Worm (Caenorhabditis elegans) whole organism, late embryonic: ENCODE measurements around the gene Y53F4B.18.

ENCODE experiments used
- C08G9.2 ChIP-seq: sonication (generic microtip); optimal IDR thresholded peaks from 2 replicates; lab custom pipeline; 2016; ENCODE audit warnings: mild to moderate bottlenecking, missing genetic modification characterization, moderate library complexity, missing compliant biosample characterization
- C38D4.7 ChIP-seq: fragments of 200-800 bp; sonication (Bioruptor generic); optimal IDR thresholded peaks from 2 replicates; lab custom pipeline; 2018; ENCODE audit warnings: mild to moderate bottlenecking, missing genetic modification characterization, moderate library complexity, missing compliant biosample characterization
- F13H6.1 ChIP-seq: sonication (generic microtip); optimal IDR thresholded peaks from 2 replicates; lab custom pipeline; 2016; ENCODE audit warnings: missing genetic modification characterization, missing compliant biosample characterization
- K09A11.1 ChIP-seq: sonication (generic microtip); optimal IDR thresholded peaks from 2 replicates; lab custom pipeline; 2017; ENCODE audit warnings: antibody characterized with exemption, mild to moderate bottlenecking, missing genetic modification characterization, missing compliant biosample characterization; ENCODE audit not compliant: insufficient read depth
- ama-1 ChIP-seq: fragments of 150-350 bp; optimal IDR thresholded peaks from 2 replicates; lab custom pipeline; 2014
- ceh-14 ChIP-seq: sonication (generic microtip); optimal IDR thresholded peaks from 2 replicates; lab custom pipeline; 2016; ENCODE audit warnings: missing genotype, missing genetic modification characterization, missing compliant biosample characterization
- ceh-18 ChIP-seq: sonication (generic microtip); optimal IDR thresholded peaks from 2 replicates; lab custom pipeline; 2016; ENCODE audit warnings: missing genetic modification characterization, missing compliant biosample characterization
- ceh-31 ChIP-seq: sonication (generic microtip); optimal IDR thresholded peaks from 2 replicates; lab custom pipeline; 2016; ENCODE audit warnings: missing genetic modification characterization, missing compliant biosample characterization
- ceh-48 ChIP-seq: sonication (generic microtip); optimal IDR thresholded peaks from 2 replicates; lab custom pipeline; 2016; ENCODE audit warnings: missing genetic modification characterization, inconsistent platforms, missing compliant biosample characterization
- ceh-6 ChIP-seq: fragments of 200-800 bp; sonication (Bioruptor generic); optimal IDR thresholded peaks from 2 replicates; lab custom pipeline; 2018; ENCODE audit warnings: mild to moderate bottlenecking, missing genetic modification characterization, missing compliant biosample characterization
- ceh-9 ChIP-seq: sonication (generic microtip); optimal IDR thresholded peaks from 2 replicates; lab custom pipeline; 2016; ENCODE audit warnings: mild to moderate bottlenecking, missing genetic modification characterization, inconsistent platforms, missing compliant biosample characterization
- dmd-4 ChIP-seq: sonication (generic microtip); optimal IDR thresholded peaks from 2 replicates; lab custom pipeline; 2016; ENCODE audit warnings: borderline replicate concordance, missing genetic modification characterization, missing compliant biosample characterization
- elt-2 ChIP-seq: sonication (generic microtip); optimal IDR thresholded peaks from 2 replicates; lab custom pipeline; 2016; ENCODE audit warnings: missing genetic modification reagents, missing genetic modification characterization, missing compliant biosample characterization
- elt-4 ChIP-seq: sonication (generic microtip); optimal IDR thresholded peaks from 2 replicates; lab custom pipeline; 2016; ENCODE audit warnings: missing genetic modification characterization, missing compliant biosample characterization
- hlh-8 ChIP-seq: sonication (generic microtip); optimal IDR thresholded peaks from 2 replicates; lab custom pipeline; 2016; ENCODE audit warnings: missing genotype, missing genetic modification characterization, missing compliant biosample characterization
- lim-6 ChIP-seq: sonication (generic microtip); optimal IDR thresholded peaks from 2 replicates; lab custom pipeline; 2016; ENCODE audit warnings: missing genetic modification characterization, missing compliant biosample characterization
- lin-11 ChIP-seq: fragments of 200-800 bp; sonication (Bioruptor generic); optimal IDR thresholded peaks from 2 replicates; lab custom pipeline; 2018; ENCODE audit warnings: mild to moderate bottlenecking, missing genetic modification characterization, missing compliant biosample characterization
- mec-3 ChIP-seq: sonication (generic microtip); optimal IDR thresholded peaks from 2 replicates; lab custom pipeline; 2016; ENCODE audit warnings: borderline replicate concordance, missing genetic modification characterization, missing compliant biosample characterization
- nfya-1 ChIP-seq: sonication (generic microtip); optimal IDR thresholded peaks from 2 replicates; lab custom pipeline; 2017; ENCODE audit warnings: missing genetic modification characterization, mild to moderate bottlenecking, missing compliant biosample characterization, antibody characterized with exemption, moderate library complexity
- nhr-11 ChIP-seq: fragments of 150-350 bp; optimal IDR thresholded peaks from 2 replicates; lab custom pipeline; 2014; ENCODE audit warnings: missing biosample characterization, missing genetic modification characterization
- odd-2 ChIP-seq: sonication (generic microtip); optimal IDR thresholded peaks from 2 replicates; lab custom pipeline; 2017; ENCODE audit warnings: antibody characterized with exemption, mild to moderate bottlenecking, missing genetic modification characterization, missing compliant biosample characterization
- pat-9 ChIP-seq: fragments of 200-800 bp; sonication (Bioruptor generic); optimal IDR thresholded peaks from 2 replicates; lab custom pipeline; 2018; ENCODE audit warnings: mild to moderate bottlenecking, missing genetic modification characterization, moderate library complexity, missing compliant biosample characterization
- pax-1 ChIP-seq: fragments of 150-350 bp; optimal IDR thresholded peaks from 2 replicates; lab custom pipeline; 2014; ENCODE audit warnings: missing biosample characterization, missing genetic modification characterization
- pha-4 ChIP-seq: fragments of 150-350 bp; optimal IDR thresholded peaks from 2 replicates; lab custom pipeline; 2018; ENCODE audit warnings: missing biosample characterization, missing genetic modification reagents, missing genetic modification characterization
- sdc-2 ChIP-seq: sonication (generic microtip); optimal IDR thresholded peaks from 2 replicates; lab custom pipeline; 2016; ENCODE audit warnings: missing genotype, missing genetic modification characterization, missing compliant biosample characterization
- sox-2 ChIP-seq: fragments of 200-800 bp; sonication (Bioruptor generic); IDR thresholded peaks from 2 replicates; pipeline ENCODE4 v1.3.6; 2022; ENCODE audit warnings: missing genetic modification reagents, missing genetic modification characterization, missing compliant biosample characterization
- sox-4 ChIP-seq: sonication (generic microtip); optimal IDR thresholded peaks from 2 replicates; lab custom pipeline; 2017; ENCODE audit warnings: mild to moderate bottlenecking, missing genetic modification characterization, inconsistent platforms, missing compliant biosample characterization
- tbx-2 ChIP-seq: sonication (generic microtip); optimal IDR thresholded peaks from 2 replicates; lab custom pipeline; 2016; ENCODE audit warnings: missing genetic modification characterization, missing compliant biosample characterization
- tbx-7 ChIP-seq: sonication (generic microtip); optimal IDR thresholded peaks from 2 replicates; lab custom pipeline; 2016; ENCODE audit warnings: missing genotype, missing genetic modification characterization, missing compliant biosample characterization
- ttx-3 ChIP-seq: sonication (generic microtip); optimal IDR thresholded peaks from 2 replicates; lab custom pipeline; 2016; ENCODE audit warnings: missing genetic modification reagents, missing genetic modification characterization, missing compliant biosample characterization
- unc-3 ChIP-seq, 2 experiments: fragments of 200-800 bp in 1 of 2; sonication (Bioruptor generic) in 1 of 2; sonication (generic microtip) in 1 of 2; conservative IDR thresholded peaks in 1 of 2; optimal IDR thresholded peaks in 1 of 2; 2 replicates each; pipeline versions ENCODE4 v1.3.6 to Lab custom; 2016 to 2022; ENCODE audit warnings: missing compliant biosample characterization in 2 of 2, missing genetic modification characterization in 2 of 2, missing genetic modification reagents in 1 of 2
- unc-42 ChIP-seq: sonication (generic microtip); optimal IDR thresholded peaks from 2 replicates; lab custom pipeline; 2016; ENCODE audit warnings: missing genotype, missing genetic modification characterization, missing compliant biosample characterization
- unc-55 ChIP-seq: sonication (generic microtip); optimal IDR thresholded peaks from 2 replicates; lab custom pipeline; 2017; ENCODE audit warnings: missing biosample characterization, missing genetic modification reagents, missing genetic modification characterization
- unc-86 ChIP-seq: sonication (generic microtip); optimal IDR thresholded peaks from 2 replicates; lab custom pipeline; 2016; ENCODE audit warnings: missing genetic modification characterization, missing compliant biosample characterization
- zip-5 ChIP-seq: sonication (generic microtip); optimal IDR thresholded peaks from 2 replicates; lab custom pipeline; 2016; ENCODE audit warnings: missing genetic modification characterization, missing compliant biosample characterization
- ztf-16 ChIP-seq: sonication (generic microtip); optimal IDR thresholded peaks from 2 replicates; lab custom pipeline; 2017; ENCODE audit warnings: missing genetic modification characterization, missing compliant biosample characterization

Y53F4B.18 gene

DNA sequence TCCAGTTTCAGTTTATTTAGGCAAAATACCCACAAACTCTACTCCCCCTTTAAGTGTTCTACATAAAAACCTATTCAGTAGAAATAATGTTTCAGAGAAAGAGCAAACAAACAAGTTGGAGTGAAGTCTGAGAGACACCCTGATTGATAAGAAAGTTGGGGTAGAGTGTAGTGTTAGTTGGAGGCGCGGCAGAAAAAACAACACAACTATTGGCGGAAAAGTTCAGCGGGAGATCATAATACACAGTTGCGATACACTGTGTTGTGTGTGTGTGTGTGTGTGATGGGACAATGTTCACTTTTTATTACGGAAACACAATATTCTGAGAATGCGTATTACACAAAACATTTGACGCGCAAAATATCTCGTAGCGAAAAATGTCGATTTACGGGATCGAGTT is 3.3 kb upstream of the Y53F4B.18 start:
- TF ChIP-seq C38D4.7 (GFP tag; lab: Kevin White, UChicago) (no peak), sox-2 (GFP tag; lab: Robert Waterston, UW) (no peak), ceh-6 (GFP tag; lab: Kevin White, UChicago) (no peak), ama-1 (lab: Kevin White, UChicago) (no peak), elt-2 (tag; lab: Kevin White, UChicago) (no peak), unc-86 (tag; lab: Kevin White, UChicago) (no peak), tbx-2 (no peak), odd-2 (tag; lab: Kevin White, UChicago) (no peak)
- TF ChIP-seq, all 69 proteins: peak for 0

ce11 chrII:15058282-15058681 is 13.2 kb downstream of the Y53F4B.18 start, which contains the start of gene Y53F4B.17:
TSS of gene Y53F4B.17 (plus strand) at chrII:15058656.
- TF ChIP-seq sox-2 (GFP tag; lab: Robert Waterston, UW) (no peak), ceh-6 (GFP tag; lab: Kevin White, UChicago) (no peak), pax-1 (tag; lab: Kevin White, UChicago) (no peak), dmd-4 (tag; lab: Kevin White, UChicago) (no peak), mec-3 (peak; percentile 9), sdc-2 (tag; lab: Kevin White, UChicago) (peak; percentile 33), pat-9 (tag; lab: Kevin White, UChicago) (no peak), ceh-9 (tag; lab: Kevin White, UChicago) (no peak), ceh-48 (tag; lab: Kevin White, UChicago) (no peak), C08G9.2 (peak; percentile 20), ama-1 (lab: Kevin White, UChicago) (no peak), K09A11.1 (tag; lab: Kevin White, UChicago) (no peak), nhr-11 (tag; lab: Kevin White, UChicago) (no peak)

DNA sequence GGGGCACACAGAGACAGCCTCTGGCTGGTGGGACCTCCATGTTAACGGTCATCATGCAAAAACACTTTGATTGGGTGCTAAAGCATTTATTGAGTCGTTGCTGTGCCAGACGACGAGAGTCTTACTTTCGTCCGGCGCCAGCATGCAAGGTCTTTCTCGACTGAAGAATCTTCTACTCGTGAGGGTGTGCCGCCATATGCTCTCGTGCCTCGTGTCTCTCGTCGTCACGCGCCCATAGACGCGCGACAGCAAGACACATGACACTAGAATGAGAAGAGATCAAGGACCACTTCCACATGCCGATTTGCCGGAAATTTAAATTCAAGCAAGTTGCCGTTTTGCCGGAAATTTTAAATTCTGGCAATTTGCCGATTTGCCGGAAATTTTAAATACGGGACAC is 27.6 kb downstream of the Y53F4B.18 start:
- TF ChIP-seq tbx-2: peak; percentile 6
- peak; percentile 11 for TF ChIP-seq unc-42 (tag; lab: Kevin White, UChicago)
- TF ChIP-seq ceh-18 (tag; lab: Kevin White, UChicago): peak; percentile 0

DNA sequence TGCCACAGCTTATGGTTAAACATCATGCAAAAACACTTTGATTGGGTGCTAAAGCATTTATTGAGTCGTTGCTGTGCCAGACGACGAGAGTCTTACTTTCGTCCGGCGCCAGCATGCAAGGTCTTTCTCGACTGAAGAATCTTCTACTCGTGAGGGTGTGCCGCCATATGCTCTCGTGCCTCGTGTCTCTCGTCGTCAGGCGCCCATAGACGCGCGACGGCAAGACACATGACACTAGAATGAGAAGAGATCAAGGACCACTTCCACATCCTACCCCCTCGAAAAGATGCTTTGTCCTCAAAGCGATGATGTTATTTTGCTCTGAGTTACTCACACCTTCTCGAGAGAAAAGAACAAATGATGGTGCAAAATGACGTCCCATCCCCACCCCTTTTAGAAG is 28.7 kb downstream of the Y53F4B.18 start:
- TF ChIP-seq ceh-18 (tag; lab: Kevin White, UChicago): peak; percentile 24
- TF ChIP-seq ceh-31 (tag; lab: Kevin White, UChicago): peak; percentile 1

DNA sequence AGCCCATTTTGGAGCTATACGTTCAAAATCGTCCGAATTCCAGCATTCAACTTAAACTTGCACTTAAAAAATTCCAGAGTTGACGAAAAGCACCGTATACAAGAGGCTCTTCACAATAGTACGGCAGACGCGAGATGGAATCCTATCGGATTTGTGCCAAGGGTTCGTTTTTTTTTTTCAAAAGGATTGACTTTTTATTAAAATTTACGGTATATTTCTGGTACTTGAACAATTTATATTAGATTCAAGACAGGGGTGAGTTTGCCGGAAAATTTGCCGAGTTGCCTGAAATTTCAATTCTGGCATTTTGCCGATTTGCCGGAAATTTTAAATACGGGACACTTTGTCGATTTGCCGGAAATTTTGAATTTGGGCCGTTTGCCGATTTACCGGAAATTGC is 29.2 kb downstream of the Y53F4B.18 start:
- no peak for TF ChIP-seq elt-2 (tag; lab: Kevin White, UChicago)

- no peak for TF ChIP-seq ttx-3 (tag; lab: Kevin White, UChicago)
- no peak for TF ChIP-seq lim-6 (tag; lab: Kevin White, UChicago)
- TF ChIP-seq ceh-14 (tag; lab: Kevin White, UChicago): no peak
- TF ChIP-seq sdc-2 (tag; lab: Kevin White, UChicago): no peak
- no peak for TF ChIP-seq elt-4 (tag; lab: Kevin White, UChicago)
Observed at ce11 chrII:15039104-15039503, 32.4 kb downstream of the Y53F4B.18 start, which contains the start of gene trip-4. TSS of gene trip-4 (plus strand) at chrII:15039404.

DNA sequence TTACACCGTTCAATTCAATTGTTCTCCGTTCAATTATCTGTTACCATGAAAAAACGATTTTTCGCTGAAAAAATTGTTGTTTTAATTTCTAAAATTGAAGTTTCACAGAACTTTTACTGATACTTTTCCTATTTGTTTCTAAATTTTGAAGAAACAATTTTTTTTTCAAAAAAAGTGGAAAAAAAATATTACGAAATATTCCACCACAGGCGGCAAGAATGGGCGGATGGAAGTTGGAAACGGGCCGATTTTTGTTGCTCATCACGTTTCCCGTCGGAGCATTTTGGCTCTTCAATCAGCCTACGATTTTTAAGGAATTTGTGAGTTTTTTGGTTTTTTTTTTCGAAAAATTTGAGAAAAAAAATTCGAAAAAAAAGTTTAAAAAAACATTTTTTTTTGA is 33.7 kb downstream of the Y53F4B.18 start, which contains the start of gene Y53F4B.14:
Gene Y53F4B.14 (plus strand): TSS at position 210 of the 400 bp plus-strand sequence.
- TF ChIP-seq pha-4 (no peak), lin-11 (no peak), pax-1 (tag; lab: Kevin White, UChicago) (no peak), zip-5 (tag; lab: Kevin White, UChicago) (no peak), tbx-7 (tag; lab: Kevin White, UChicago) (no peak), ceh-6 (GFP tag; lab: Kevin White, UChicago) (no peak), C38D4.7 (GFP tag; lab: Kevin White, UChicago) (no peak), ama-1 (lab: Kevin White, UChicago) (no peak), nfya-1 (tag; lab: Kevin White, UChicago) (no peak), unc-3 (GFP tag; conservative IDR thresholded peaks at IDR 0.05; lab: Robert Waterston, UW) (no peak), unc-3 (tag; optimal IDR thresholded peaks at IDR 0.05; lab: Kevin White, UChicago) (no peak), hlh-8 (tag; lab: Kevin White, UChicago) (no peak), unc-55 (GFP tag; lab: Kevin White, UChicago) (no peak), sox-4 (tag; lab: Kevin White, UChicago) (no peak), elt-4 (tag; lab: Kevin White, UChicago) (no peak), F13H6.1 (tag; lab: Kevin White, UChicago) (no peak), ztf-16 (no peak)
